Fruit fly (Drosophila melanogaster) whole organism, embryonic: ENCODE data around the gene CG13622.

Experiments
- C15 ChIP-seq: fragments of 200-800 bp; sonication (Bioruptor generic); IDR thresholded peaks from 3 replicates; pipeline ENCODE4 v1.3.6; 2022; ENCODE audit warnings: missing biosample characterization, missing genetic modification characterization
- CG3838 ChIP-seq: fragments of 200-800 bp; sonication (Bioruptor generic); optimal IDR thresholded peaks from 3 replicates; lab custom pipeline; 2016; ENCODE audit warnings: missing biosample characterization, missing genetic modification characterization
- CG42726 ChIP-seq: fragments of 200-800 bp; sonication (Bioruptor generic); IDR thresholded peaks from 2 replicates; pipeline ENCODE4 v1.3.6; 2022; ENCODE audit warnings: missing biosample characterization, missing genetic modification characterization; ENCODE audit not compliant: partially characterized antibody
- CG6854 ChIP-seq: fragments of 200-800 bp; sonication (Bioruptor generic); optimal IDR thresholded peaks from 3 replicates; lab custom pipeline; 2017; ENCODE audit warnings: missing biosample characterization, mild to moderate bottlenecking, missing genetic modification characterization
- CG8478 ChIP-seq: fragments of >200 bp; optimal IDR thresholded peaks from 2 replicates; lab custom pipeline; 2018
- ase ChIP-seq: fragments of 200-800 bp; sonication (Bioruptor generic); IDR thresholded peaks from 3 replicates; pipeline ENCODE4 v1.3.6; 2022; ENCODE audit warnings: missing biosample characterization, missing genetic modification characterization
- bigmax ChIP-seq: fragments of 200-800 bp; sonication (Bioruptor generic); optimal IDR thresholded peaks from 2 replicates; lab custom pipeline; 2018; ENCODE audit warnings: missing biosample characterization, mild to moderate bottlenecking, missing genetic modification characterization
- fu2 ChIP-seq: fragments of 200-800 bp; sonication (Bioruptor generic); optimal IDR thresholded peaks from 2 replicates; lab custom pipeline; 2016; ENCODE audit warnings: missing biosample characterization, missing genetic modification characterization
- h ChIP-seq: fragments of >200 bp; optimal IDR thresholded peaks from 2 replicates; lab custom pipeline; 2017
- tll ChIP-seq, 2 experiments: fragments of 200-800 bp in 1 of 2; fragments of >200 bp in 1 of 2; sonication (Bioruptor generic) in 1 of 2; optimal IDR thresholded peaks; 2 replicates each; lab custom pipeline; 2017 to 2019; ENCODE audit warnings: missing biosample characterization in 2 of 2, missing genetic modification characterization in 2 of 2, mild to moderate bottlenecking in 1 of 2, moderate library complexity in 1 of 2

DNA sequence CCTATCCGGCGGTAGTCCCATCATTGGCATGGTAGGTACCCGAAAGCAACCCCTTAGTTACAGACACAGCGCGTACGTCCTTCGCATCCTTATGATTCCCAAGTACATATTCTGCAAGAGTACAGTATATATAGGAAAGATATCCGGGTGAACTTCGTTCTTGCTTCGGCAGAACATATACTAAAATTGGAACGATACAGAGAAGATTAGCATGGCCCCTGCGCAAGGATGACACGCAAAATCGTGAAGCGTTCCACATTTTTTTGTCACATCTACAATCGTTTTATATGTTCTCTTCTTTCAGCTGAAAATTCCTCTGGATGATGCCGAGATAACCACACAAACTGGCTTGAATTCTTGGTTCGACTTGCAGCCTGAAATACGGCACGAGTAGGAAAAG is 32.5 kb upstream of the CG13622 start:
- TF ChIP-seq CG3838 (no peak), C15 (no peak), tll (GFP tag; optimal IDR thresholded peaks at IDR 0.05; lab: Kevin White, UChicago) (no peak), CG42726 (GFP tag; lab: Robert Waterston, UW) (no peak), bigmax (GFP tag; lab: Kevin White, UChicago) (no peak), fu2 (GFP tag; lab: Kevin White, UChicago) (no peak), CG8478 (no peak), ase (GFP tag; lab: Robert Waterston, UW) (no peak), CG6854 (no peak), h (lab: Kevin White, UChicago) (no peak)
